Worm (Caenorhabditis elegans) whole organism, L1 larva: ENCODE measurements around the gene spe-41.
A peak's percentile ranks its signal among the peaks of the same experiment; 100 is the strongest.

ENCODE experiments used
- C16A3.4 ChIP-seq: fragments of 150-350 bp; optimal IDR thresholded peaks from 2 replicates; lab custom pipeline; 2014; ENCODE audit warnings: missing biosample characterization, missing genetic modification characterization
- ama-1 ChIP-seq: fragments of 150-350 bp; optimal IDR thresholded peaks from 2 replicates; lab custom pipeline; 2014
- ceh-63 ChIP-seq: fragments of 200-800 bp; sonication (Bioruptor generic); optimal IDR thresholded peaks from 2 replicates; lab custom pipeline; 2018; ENCODE audit warnings: mild to moderate bottlenecking, missing genetic modification characterization, missing compliant biosample characterization
- ceh-8 ChIP-seq: fragments of 200-800 bp; sonication (Bioruptor generic); optimal IDR thresholded peaks from 2 replicates; lab custom pipeline; 2018; ENCODE audit warnings: mild to moderate bottlenecking, missing genetic modification characterization, moderate library complexity, missing compliant biosample characterization
- ceh-82 ChIP-seq, 3 experiments: fragments of 150-350 bp in 1 of 3; sonication (generic microtip) in 2 of 3; optimal IDR thresholded peaks; 2 replicates each; lab custom pipeline; 2014 to 2017; ENCODE audit warnings: missing biosample characterization in 3 of 3, missing genetic modification characterization in 3 of 3
- ceh-88 ChIP-seq: fragments of 200-800 bp; sonication (Bioruptor generic); IDR thresholded peaks from 2 replicates; pipeline ENCODE4 v1.3.6; 2022; ENCODE audit warnings: missing genetic modification characterization, missing compliant biosample characterization
- ceh-90 ChIP-seq: sonication (generic microtip); optimal IDR thresholded peaks from 2 replicates; lab custom pipeline; 2016; ENCODE audit warnings: missing genetic modification characterization, missing compliant biosample characterization
- dsc-1 ChIP-seq: sonication (generic microtip); optimal IDR thresholded peaks from 2 replicates; lab custom pipeline; 2016; ENCODE audit warnings: mild to moderate bottlenecking, missing genetic modification characterization, missing compliant biosample characterization
- efl-3 ChIP-seq: fragments of 200-800 bp; sonication (Bioruptor generic); optimal IDR thresholded peaks from 2 replicates; lab custom pipeline; 2018; ENCODE audit warnings: mild to moderate bottlenecking, missing genetic modification characterization, missing compliant biosample characterization
- egl-27 ChIP-seq, 2 experiments: fragments of 150-350 bp in 1 of 2; sonication (generic microtip); optimal IDR thresholded peaks; 3 replicates each; lab custom pipeline; 2017 to 2018; ENCODE audit warnings: missing biosample characterization in 2 of 2, missing genetic modification characterization in 2 of 2, missing genetic modification reagents in 2 of 2
- elt-2 ChIP-seq: sonication (generic microtip); optimal IDR thresholded peaks from 2 replicates; lab custom pipeline; 2016; ENCODE audit warnings: missing genetic modification characterization, mild to moderate bottlenecking, inconsistent platforms, missing compliant biosample characterization, missing genetic modification reagents
- elt-3 ChIP-seq, 6 experiments: fragments of 150-350 bp in 1 of 6; sonication (generic microtip); optimal IDR thresholded peaks; 2 replicates each; lab custom pipeline; 2017 to 2018; ENCODE audit warnings: missing biosample characterization in 6 of 6, missing genetic modification characterization in 6 of 6, inconsistent platforms in 1 of 6
- fkh-4 ChIP-seq: sonication (generic microtip); optimal IDR thresholded peaks from 2 replicates; lab custom pipeline; 2016; ENCODE audit warnings: missing compliant biosample characterization, missing genetic modification characterization, borderline replicate concordance
- fkh-8 ChIP-seq: sonication (generic microtip); optimal IDR thresholded peaks from 2 replicates; lab custom pipeline; 2016; ENCODE audit warnings: mild to moderate bottlenecking, missing genetic modification characterization, missing compliant biosample characterization
- fos-1 ChIP-seq: fragments of 150-350 bp; optimal IDR thresholded peaks from 2 replicates; lab custom pipeline; 2014; ENCODE audit warnings: missing biosample characterization, missing genetic modification characterization
- grh-1 ChIP-seq: fragments of 200-800 bp; sonication (Bioruptor generic); IDR thresholded peaks from 2 replicates; pipeline ENCODE4 v1.3.6; 2022; ENCODE audit warnings: missing genetic modification reagents, missing genetic modification characterization, missing compliant biosample characterization
- hlh-17 ChIP-seq: fragments of 200-800 bp; sonication (Bioruptor generic); optimal IDR thresholded peaks from 2 replicates; lab custom pipeline; 2018; ENCODE audit warnings: missing genetic modification characterization, mild to moderate bottlenecking, missing compliant biosample characterization, moderate library complexity, borderline replicate concordance
- hlh-4 ChIP-seq: sonication (generic microtip); optimal IDR thresholded peaks from 2 replicates; lab custom pipeline; 2016; ENCODE audit warnings: mild to moderate bottlenecking, missing genetic modification characterization, missing compliant biosample characterization
- hpl-2 ChIP-seq: fragments of 150-350 bp; optimal IDR thresholded peaks from 2 replicates; lab custom pipeline; 2014; ENCODE audit warnings: missing biosample characterization, missing genetic modification reagents, missing genetic modification characterization
- irx-1 ChIP-seq: sonication (generic microtip); optimal IDR thresholded peaks from 2 replicates; lab custom pipeline; 2016; ENCODE audit warnings: missing genetic modification characterization, missing compliant biosample characterization
- lin-13 ChIP-seq: fragments of 150-350 bp; optimal IDR thresholded peaks from 2 replicates; lab custom pipeline; 2014; ENCODE audit warnings: missing biosample characterization, missing genetic modification reagents, missing genetic modification characterization
- lin-14 ChIP-seq: fragments of 200-800 bp; sonication (Bioruptor generic); optimal IDR thresholded peaks from 2 replicates; lab custom pipeline; 2018; ENCODE audit warnings: mild to moderate bottlenecking, missing genetic modification characterization, moderate library complexity, missing compliant biosample characterization
- lin-15B ChIP-seq: fragments of 150-350 bp; sonication (generic microtip); optimal IDR thresholded peaks from 3 replicates; lab custom pipeline; 2014; ENCODE audit warnings: missing biosample characterization, missing genetic modification characterization
- lin-35 ChIP-seq, 2 experiments: fragments of 150-350 bp; optimal IDR thresholded peaks; 2 replicates each; lab custom pipeline; 2014; ENCODE audit warnings: missing biosample characterization in 2 of 2, missing genetic modification characterization in 2 of 2, missing genetic modification reagents in 2 of 2
- lin-39 ChIP-seq: fragments of 150-350 bp; optimal IDR thresholded peaks from 2 replicates; lab custom pipeline; 2014; ENCODE audit warnings: missing biosample characterization, missing genetic modification reagents, missing genetic modification characterization
- lsy-2 ChIP-seq, 2 experiments: fragments of 150-350 bp; optimal IDR thresholded peaks; 2 replicates each; lab custom pipeline; 2014; ENCODE audit warnings: missing biosample characterization in 2 of 2, missing genetic modification characterization in 2 of 2
- mab-9 ChIP-seq: fragments of 200-800 bp; sonication (Bioruptor generic); IDR thresholded peaks from 2 replicates; pipeline ENCODE4 v1.3.6; 2022; ENCODE audit warnings: missing genetic modification reagents, missing genetic modification characterization, missing compliant biosample characterization
- mdl-1 ChIP-seq, 2 experiments: fragments of 150-350 bp; optimal IDR thresholded peaks; 2 replicates each; lab custom pipeline; 2014 to 2017; ENCODE audit warnings: missing biosample characterization in 2 of 2, missing genetic modification characterization in 2 of 2, inconsistent platforms in 1 of 2
- mef-2 ChIP-seq: fragments of 150-350 bp; optimal IDR thresholded peaks from 2 replicates; lab custom pipeline; 2014; ENCODE audit warnings: missing biosample characterization, missing genetic modification characterization
- mep-1 ChIP-seq: fragments of 150-350 bp; optimal IDR thresholded peaks from 2 replicates; lab custom pipeline; 2014; ENCODE audit warnings: missing biosample characterization, missing genetic modification characterization
- nhr-11 ChIP-seq: fragments of 150-350 bp; optimal IDR thresholded peaks from 2 replicates; lab custom pipeline; 2014; ENCODE audit warnings: missing biosample characterization, missing genetic modification characterization
- nhr-12 ChIP-seq: sonication (generic microtip); optimal IDR thresholded peaks from 2 replicates; lab custom pipeline; 2017; ENCODE audit warnings: missing biosample characterization, missing genetic modification characterization
- nhr-19 ChIP-seq: fragments of 200-800 bp; sonication (Bioruptor generic); conservative IDR thresholded peaks from 2 replicates; pipeline ENCODE4 v1.3.6; 2022; ENCODE audit warnings: missing genetic modification characterization, missing compliant biosample characterization
- nhr-20 ChIP-seq: sonication (generic microtip); optimal IDR thresholded peaks from 2 replicates; lab custom pipeline; 2016; ENCODE audit warnings: mild to moderate bottlenecking, missing genetic modification characterization, missing compliant biosample characterization
- nhr-28 ChIP-seq: fragments of 150-350 bp; optimal IDR thresholded peaks from 2 replicates; lab custom pipeline; 2014; ENCODE audit warnings: missing biosample characterization, missing genetic modification characterization
- nhr-76 ChIP-seq: sonication (generic microtip); optimal IDR thresholded peaks from 2 replicates; lab custom pipeline; 2017; ENCODE audit warnings: missing biosample characterization, missing genetic modification characterization
- nhr-85 ChIP-seq: sonication (generic microtip); peaks from one replicate; lab custom pipeline; 2016; ENCODE audit warnings: missing genetic modification characterization, inconsistent platforms, missing compliant biosample characterization
- pag-3 ChIP-seq: sonication (generic microtip); optimal IDR thresholded peaks from 2 replicates; lab custom pipeline; 2017; ENCODE audit warnings: missing genetic modification characterization, mild to moderate bottlenecking, missing compliant biosample characterization, antibody characterized with exemption, borderline replicate concordance; ENCODE audit not compliant: insufficient read depth
- pqm-1 ChIP-seq: sonication (generic microtip); optimal IDR thresholded peaks from 3 replicates; lab custom pipeline; 2017; ENCODE audit warnings: missing biosample characterization, missing genetic modification characterization
- rnt-1 ChIP-seq: sonication (generic microtip); optimal IDR thresholded peaks from 2 replicates; lab custom pipeline; 2016; ENCODE audit warnings: mild to moderate bottlenecking, missing genetic modification characterization, moderate library complexity, missing compliant biosample characterization
- snpc-4 ChIP-seq: fragments of 150-350 bp; optimal IDR thresholded peaks from 2 replicates; lab custom pipeline; 2014; ENCODE audit warnings: missing biosample characterization, missing genetic modification characterization
- snu-23 ChIP-seq: sonication (generic microtip); optimal IDR thresholded peaks from 2 replicates; lab custom pipeline; 2016; ENCODE audit warnings: missing genetic modification characterization, missing compliant biosample characterization
- sox-4 ChIP-seq: sonication (generic microtip); optimal IDR thresholded peaks from 2 replicates; lab custom pipeline; 2016; ENCODE audit warnings: missing genetic modification characterization, missing compliant biosample characterization
- sup-37 ChIP-seq: fragments of 200-800 bp; sonication (Bioruptor generic); optimal IDR thresholded peaks from 2 replicates; lab custom pipeline; 2018; ENCODE audit warnings: mild to moderate bottlenecking, missing genetic modification characterization, missing compliant biosample characterization
- swsn-7 ChIP-seq: sonication (generic microtip); optimal IDR thresholded peaks from 2 replicates; lab custom pipeline; 2016; ENCODE audit warnings: missing genetic modification characterization, missing compliant biosample characterization
- tbx-2 ChIP-seq: sonication (generic microtip); optimal IDR thresholded peaks from 2 replicates; lab custom pipeline; 2016; ENCODE audit warnings: missing genetic modification characterization, missing compliant biosample characterization
- unc-30 ChIP-seq: sonication (generic microtip); optimal IDR thresholded peaks from 2 replicates; lab custom pipeline; 2017; ENCODE audit warnings: missing biosample characterization, missing genetic modification characterization
- unc-62 ChIP-seq: fragments of 150-350 bp; optimal IDR thresholded peaks from 2 replicates; lab custom pipeline; 2014; ENCODE audit warnings: missing biosample characterization, missing genetic modification reagents, missing genetic modification characterization
- unc-98 ChIP-seq: fragments of 200-800 bp; sonication (Bioruptor generic); IDR thresholded peaks from 2 replicates; pipeline ENCODE4 v1.3.6; 2022; ENCODE audit warnings: missing genetic modification characterization, missing compliant biosample characterization
- xbp-1 ChIP-seq: sonication (generic microtip); optimal IDR thresholded peaks from 2 replicates; lab custom pipeline; 2016; ENCODE audit warnings: missing genetic modification characterization, missing compliant biosample characterization
- zip-4 ChIP-seq: fragments of 200-800 bp; sonication (Bioruptor generic); optimal IDR thresholded peaks from 2 replicates; lab custom pipeline; 2018; ENCODE audit warnings: mild to moderate bottlenecking, missing genetic modification characterization, moderate library complexity, missing compliant biosample characterization
- ztf-11 ChIP-seq, 2 experiments: sonication (generic microtip); optimal IDR thresholded peaks; 2 replicates each; lab custom pipeline; 2016 to 2017; ENCODE audit warnings: missing genetic modification characterization in 2 of 2, missing biosample characterization in 1 of 2, missing compliant biosample characterization in 1 of 2
- ztf-4 ChIP-seq: fragments of 150-350 bp; optimal IDR thresholded peaks from 2 replicates; lab custom pipeline; 2014; ENCODE audit warnings: missing biosample characterization, missing genetic modification characterization

The spe-41 gene

ce11 chrIII:3389426-3390020 is 54.5 kb downstream of the spe-41 start, which contains the start of the genes elmd-1 and hecw-1:
Gene elmd-1, plus strand, starts transcription at chrIII:3389919.
Gene hecw-1, minus strand, starts transcription at chrIII:3389970.
- TF ChIP-seq rnt-1 (tag; lab: Kevin White, UChicago): no peak
- TF ChIP-seq grh-1 (GFP tag; lab: Robert Waterston, UW): no peak
- no peak for TF ChIP-seq snpc-4 (tag; lab: Kevin White, UChicago)
- TF ChIP-seq mdl-1 (tag; optimal IDR thresholded peaks at IDR 0.05; lab: Kevin White, UChicago): no peak
- TF ChIP-seq mab-9: no peak
- TF ChIP-seq dsc-1 (tag; lab: Kevin White, UChicago): peak; percentile 65
- TF ChIP-seq ztf-4: no peak
- TF ChIP-seq nhr-76: no peak
- peak; percentile 60 for TF ChIP-seq swsn-7 (tag; lab: Kevin White, UChicago)
- TF ChIP-seq snu-23 (GFP tag; lab: Kevin White, UChicago): peak; percentile 69
- TF ChIP-seq ceh-63 (GFP tag; lab: Kevin White, UChicago): no peak
- no peak for TF ChIP-seq nhr-28
- TF ChIP-seq ama-1 (lab: Kevin White, UChicago): no peak
- TF ChIP-seq elt-3 (tag; optimal IDR thresholded peaks at IDR 0.05; lab: Kevin White, UChicago): no peak
- peak; percentile 54 for TF ChIP-seq tbx-2
- peak; percentile 56 for TF ChIP-seq nhr-20
- TF ChIP-seq efl-3 (GFP tag; lab: Kevin White, UChicago): no peak
- peak; percentile 52 for TF ChIP-seq xbp-1 (tag; lab: Kevin White, UChicago)
- TF ChIP-seq nhr-12 (tag; lab: Kevin White, UChicago): no peak
- TF ChIP-seq elt-2 (tag; lab: Kevin White, UChicago): peak; percentile 41
- no peak for TF ChIP-seq ceh-8 (GFP tag; lab: Kevin White, UChicago)
- no peak for TF ChIP-seq lin-15B (tag; lab: Kevin White, UChicago)
- TF ChIP-seq nhr-85 (tag; lab: Kevin White, UChicago): no peak
- TF ChIP-seq zip-4 (GFP tag; lab: Kevin White, UChicago): peak; percentile 41
- TF ChIP-seq unc-62 (GFP tag; lab: Kevin White, UChicago): no peak
- peak; percentile 64 for TF ChIP-seq nhr-19 (GFP tag; lab: Robert Waterston, UW)
- no peak for TF ChIP-seq mef-2
- peak; percentile 19 for TF ChIP-seq irx-1 (tag; lab: Kevin White, UChicago)
- no peak for TF ChIP-seq pag-3 (tag; lab: Kevin White, UChicago)
- no peak for TF ChIP-seq C16A3.4
- TF ChIP-seq hpl-2 (GFP tag; lab: Kevin White, UChicago): no peak
- TF ChIP-seq lsy-2 (tag; optimal IDR thresholded peaks at IDR 0.05; lab: Kevin White, UChicago): peak; percentile 14 to 55
- no peak for TF ChIP-seq ztf-11 (tag; optimal IDR thresholded peaks at IDR 0.05; lab: Kevin White, UChicago)
- TF ChIP-seq egl-27 (tag; optimal IDR thresholded peaks at IDR 0.05; lab: Kevin White, UChicago): no peak
- TF ChIP-seq hlh-17 (GFP tag; lab: Kevin White, UChicago): no peak
- peak; percentile 66 for TF ChIP-seq lin-14 (GFP tag; lab: Kevin White, UChicago)
- peak; percentile 25; the same call in 1 of the 2 replicates for TF ChIP-seq ceh-88
- TF ChIP-seq sup-37 (GFP tag; lab: Kevin White, UChicago): no peak
- no peak for TF ChIP-seq fkh-8
- no peak for TF ChIP-seq ceh-90
- TF ChIP-seq ceh-82 (tag; optimal IDR thresholded peaks at IDR 0.05; lab: Kevin White, UChicago): peak in 1 of 3 experiments; percentile 17
- TF ChIP-seq hlh-4 (tag; lab: Kevin White, UChicago): no peak
- TF ChIP-seq sox-4 (tag; lab: Kevin White, UChicago): no peak
- no peak for TF ChIP-seq nhr-11 (tag; lab: Kevin White, UChicago)
- TF ChIP-seq lin-39 (tag; lab: Kevin White, UChicago): no peak
- no peak for TF ChIP-seq pqm-1 (tag; lab: Kevin White, UChicago)
- 0 out of 2 replicates have a peak, but pooled peaks have one; percentile 18 for TF ChIP-seq unc-98 (GFP tag; lab: Robert Waterston, UW)
- no peak for TF ChIP-seq unc-30 (tag; lab: Kevin White, UChicago)
- TF ChIP-seq fos-1 (tag; lab: Kevin White, UChicago): peak; percentile 1
- TF ChIP-seq lin-35 (GFP tag; optimal IDR thresholded peaks at IDR 0.05; lab: Kevin White, UChicago): peak; percentile 20 to 64
- no peak for TF ChIP-seq fkh-4 (tag; lab: Kevin White, UChicago)
- peak; percentile 31 for TF ChIP-seq lin-13 (GFP tag; lab: Kevin White, UChicago)
- no peak for TF ChIP-seq mep-1 (tag; lab: Kevin White, UChicago)
